Worm (Caenorhabditis elegans) whole organism, mixed stage, embryonic: ENCODE measurements around the gene srt-12.

Experiments used
- bed-3 ChIP-seq: fragments of 200-800 bp; sonication (Bioruptor generic); optimal IDR thresholded peaks from 3 replicates; lab custom pipeline; 2018; ENCODE audit warnings: mild to moderate bottlenecking, missing genetic modification characterization, moderate library complexity, missing compliant biosample characterization
- blmp-1 ChIP-seq: fragments of 150-350 bp; optimal IDR thresholded peaks from 2 replicates; lab custom pipeline; 2014; ENCODE audit warnings: missing biosample characterization, missing genetic modification characterization
- ceh-39 ChIP-seq: fragments of 150-350 bp; optimal IDR thresholded peaks from 2 replicates; lab custom pipeline; 2014; ENCODE audit warnings: missing biosample characterization, missing genetic modification characterization
- ceh-43 ChIP-seq: fragments of 200-800 bp; sonication (Bioruptor generic); optimal IDR thresholded peaks from 2 replicates; lab custom pipeline; 2018; ENCODE audit warnings: mild to moderate bottlenecking, missing genetic modification characterization, moderate library complexity, missing compliant biosample characterization
- ceh-83 ChIP-seq: fragments of 200-800 bp; sonication (Bioruptor generic); optimal IDR thresholded peaks from 2 replicates; lab custom pipeline; 2018; ENCODE audit warnings: mild to moderate bottlenecking, missing genetic modification characterization, missing compliant biosample characterization
- ces-1 ChIP-seq: fragments of 150-350 bp; optimal IDR thresholded peaks from 2 replicates; lab custom pipeline; 2014; ENCODE audit warnings: missing biosample characterization, missing genetic modification reagents, missing genetic modification characterization
- cnd-1 ChIP-seq: fragments of 200-800 bp; sonication (Bioruptor generic); optimal IDR thresholded peaks from 2 replicates; lab custom pipeline; 2018; ENCODE audit warnings: mild to moderate bottlenecking, missing genetic modification characterization, missing compliant biosample characterization
- drap-1 ChIP-seq: fragments of 200-800 bp; sonication (Bioruptor generic); optimal IDR thresholded peaks from 3 replicates; lab custom pipeline; 2018; ENCODE audit warnings: mild to moderate bottlenecking, missing genetic modification characterization, missing compliant biosample characterization
- elt-1 ChIP-seq: sonication (generic microtip); optimal IDR thresholded peaks from 2 replicates; lab custom pipeline; 2017; ENCODE audit warnings: missing genetic modification characterization, mild to moderate bottlenecking, missing compliant biosample characterization, antibody characterized with exemption, moderate library complexity, borderline replicate concordance; ENCODE audit not compliant: insufficient read depth
- flh-1 ChIP-seq: fragments of 200-800 bp; sonication (Bioruptor generic); optimal IDR thresholded peaks from 2 replicates; lab custom pipeline; 2018; ENCODE audit warnings: mild to moderate bottlenecking, missing genetic modification characterization, moderate library complexity, missing compliant biosample characterization
- ham-2 ChIP-seq: fragments of 200-800 bp; sonication (Bioruptor generic); optimal IDR thresholded peaks from 2 replicates; lab custom pipeline; 2018; ENCODE audit warnings: mild to moderate bottlenecking, missing genetic modification characterization, missing compliant biosample characterization
- hlh-1 ChIP-seq: fragments of 150-350 bp; optimal IDR thresholded peaks from 2 replicates; lab custom pipeline; 2014; ENCODE audit warnings: missing biosample characterization, missing genetic modification reagents, missing genetic modification characterization
- lin-13 ChIP-seq: fragments of 150-350 bp; optimal IDR thresholded peaks from 2 replicates; lab custom pipeline; 2014; ENCODE audit warnings: missing biosample characterization, missing genetic modification characterization
- lin-32 ChIP-seq: fragments of 200-800 bp; sonication (Bioruptor generic); optimal IDR thresholded peaks from 2 replicates; lab custom pipeline; 2018; ENCODE audit warnings: mild to moderate bottlenecking, missing genetic modification characterization, missing compliant biosample characterization
- lsy-2 ChIP-seq: fragments of 150-350 bp; optimal IDR thresholded peaks from 2 replicates; lab custom pipeline; 2014; ENCODE audit warnings: missing biosample characterization, missing genetic modification characterization
- mab-5 ChIP-seq: fragments of 150-350 bp; optimal IDR thresholded peaks from 2 replicates; lab custom pipeline; 2014; ENCODE audit warnings: missing biosample characterization, missing genetic modification characterization
- mep-1 ChIP-seq: fragments of 150-350 bp; optimal IDR thresholded peaks from 2 replicates; lab custom pipeline; 2017; ENCODE audit warnings: missing biosample characterization, missing genetic modification reagents, missing genetic modification characterization, inconsistent platforms
- mls-2 ChIP-seq: sonication (generic microtip); optimal IDR thresholded peaks from 2 replicates; lab custom pipeline; 2016; ENCODE audit warnings: mild to moderate bottlenecking, missing genetic modification characterization, moderate library complexity, missing compliant biosample characterization
- nhr-12 ChIP-seq: fragments of 150-350 bp; optimal IDR thresholded peaks from 2 replicates; lab custom pipeline; 2014; ENCODE audit warnings: missing biosample characterization, missing genetic modification characterization
- nhr-2 ChIP-seq: fragments of 150-350 bp; optimal IDR thresholded peaks from 2 replicates; lab custom pipeline; 2014; ENCODE audit warnings: missing biosample characterization, missing genetic modification characterization
- nhr-237 ChIP-seq: fragments of 150-350 bp; optimal IDR thresholded peaks from 2 replicates; lab custom pipeline; 2014; ENCODE audit warnings: missing biosample characterization, missing genetic modification characterization
- nhr-28 ChIP-seq: fragments of 150-350 bp; optimal IDR thresholded peaks from 2 replicates; lab custom pipeline; 2014; ENCODE audit warnings: missing biosample characterization, missing genetic modification characterization
- nhr-76 ChIP-seq: sonication (generic microtip); optimal IDR thresholded peaks from 2 replicates; lab custom pipeline; 2017; ENCODE audit warnings: missing biosample characterization, missing genetic modification characterization
- pha-4 ChIP-seq: fragments of 150-350 bp; optimal IDR thresholded peaks from 2 replicates; lab custom pipeline; 2018; ENCODE audit warnings: missing biosample characterization, missing genetic modification reagents, missing genetic modification characterization
- sem-2 ChIP-seq: fragments of 200-800 bp; sonication (Bioruptor generic); optimal IDR thresholded peaks from 2 replicates; lab custom pipeline; 2018; ENCODE audit warnings: mild to moderate bottlenecking, missing genetic modification characterization, missing compliant biosample characterization
- sptf-1 ChIP-seq: sonication (generic microtip); optimal IDR thresholded peaks from 2 replicates; lab custom pipeline; 2017; ENCODE audit warnings: mild to moderate bottlenecking, missing genetic modification characterization, moderate library complexity, missing compliant biosample characterization
- tbx-8 ChIP-seq: fragments of 200-800 bp; sonication (Bioruptor generic); optimal IDR thresholded peaks from 2 replicates; lab custom pipeline; 2018; ENCODE audit warnings: mild to moderate bottlenecking, missing genetic modification characterization, moderate library complexity, missing compliant biosample characterization
- unc-120 ChIP-seq: sonication (generic microtip); optimal IDR thresholded peaks from 2 replicates; lab custom pipeline; 2017; ENCODE audit warnings: missing genetic modification characterization, missing compliant biosample characterization; ENCODE audit not compliant: poor library complexity, severe bottlenecking
- unc-39 ChIP-seq: fragments of 150-350 bp; optimal IDR thresholded peaks from 2 replicates; lab custom pipeline; 2014; ENCODE audit warnings: missing biosample characterization, missing genetic modification characterization
- unc-62 ChIP-seq: fragments of 150-350 bp; optimal IDR thresholded peaks from 2 replicates; lab custom pipeline; 2014; ENCODE audit warnings: missing biosample characterization, missing genetic modification reagents, missing genetic modification characterization
- zip-8 ChIP-seq: fragments of 150-350 bp; optimal IDR thresholded peaks from 2 replicates; lab custom pipeline; 2014; ENCODE audit warnings: missing biosample characterization, missing genetic modification characterization
- ztf-11 ChIP-seq: fragments of 150-350 bp; optimal IDR thresholded peaks from 2 replicates; lab custom pipeline; 2014; ENCODE audit warnings: missing biosample characterization, missing genetic modification characterization

srt-12 gene

DNA sequence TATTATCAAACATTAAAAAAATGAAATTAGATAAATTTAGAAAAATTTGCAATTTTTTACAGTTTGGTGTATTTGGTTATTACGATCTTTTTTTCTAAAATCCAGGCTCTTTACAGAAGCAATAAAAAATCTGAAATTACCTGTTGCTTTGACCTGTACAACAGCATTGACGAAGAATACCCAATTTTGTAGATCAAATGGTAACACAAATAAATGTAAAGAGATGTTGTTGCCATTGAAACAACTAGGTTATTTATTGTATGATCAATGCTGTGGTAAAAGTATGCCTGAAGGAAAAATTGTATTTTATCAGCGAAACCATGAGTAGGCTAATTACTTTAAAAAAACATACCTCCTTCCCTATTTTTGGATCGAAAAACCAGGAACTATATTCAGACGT is 776 bp downstream of the srt-12 start:
- TF ChIP-seq nhr-237 (tag; lab: Kevin White, UChicago), result no peak

DNA sequence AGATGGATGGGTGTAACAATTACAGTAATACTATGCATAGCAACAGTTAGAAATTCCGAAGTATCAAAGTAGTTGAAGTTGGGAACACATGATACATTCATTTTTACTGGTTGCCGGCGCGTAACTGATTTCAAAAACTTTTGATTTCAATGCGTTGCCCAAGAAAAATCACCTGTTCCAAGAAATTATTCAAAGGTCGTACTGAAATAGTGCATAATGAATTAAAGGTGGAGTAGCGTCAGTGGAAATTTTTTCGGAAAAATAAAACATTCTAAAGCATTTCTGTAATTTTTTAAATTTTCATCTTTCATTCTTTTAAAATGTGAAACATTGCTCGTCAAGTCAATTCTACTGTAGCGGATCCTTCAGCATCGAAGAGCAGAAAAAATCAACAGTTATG is 2.0 kb downstream of the srt-12 start, which contains the start of gene srh-204:
TSS of gene srh-204 (minus strand) at position 101 of the 400 bp plus-strand sequence.
- TF ChIP-seq ham-2, result no peak
- no peak for TF ChIP-seq drap-1 (GFP tag; lab: Kevin White, UChicago)
- no peak for TF ChIP-seq sptf-1
- TF ChIP-seq ces-1 (GFP tag; lab: Kevin White, UChicago), result no peak
- no peak for TF ChIP-seq pha-4 (tag; lab: Kevin White, UChicago)
- TF ChIP-seq nhr-237 (tag; lab: Kevin White, UChicago), result no peak
- no peak for TF ChIP-seq ceh-39 (tag; lab: Kevin White, UChicago)
- TF ChIP-seq unc-62 (GFP tag; lab: Kevin White, UChicago), result no peak
- TF ChIP-seq flh-1, result no peak
- TF ChIP-seq zip-8 (tag; lab: Kevin White, UChicago), result no peak
- no peak for TF ChIP-seq lsy-2 (tag; lab: Kevin White, UChicago)
- no peak for TF ChIP-seq elt-1 (tag; lab: Kevin White, UChicago)
- no peak for TF ChIP-seq nhr-76 (tag; lab: Kevin White, UChicago)
- TF ChIP-seq nhr-2 (tag; lab: Kevin White, UChicago), result no peak
- no peak for TF ChIP-seq sem-2 (GFP tag; lab: Kevin White, UChicago)
- no peak for TF ChIP-seq tbx-8 (GFP tag; lab: Kevin White, UChicago)
- no peak for TF ChIP-seq bed-3 (GFP tag; lab: Kevin White, UChicago)
- TF ChIP-seq, all 35 proteins: peak for 0

DNA sequence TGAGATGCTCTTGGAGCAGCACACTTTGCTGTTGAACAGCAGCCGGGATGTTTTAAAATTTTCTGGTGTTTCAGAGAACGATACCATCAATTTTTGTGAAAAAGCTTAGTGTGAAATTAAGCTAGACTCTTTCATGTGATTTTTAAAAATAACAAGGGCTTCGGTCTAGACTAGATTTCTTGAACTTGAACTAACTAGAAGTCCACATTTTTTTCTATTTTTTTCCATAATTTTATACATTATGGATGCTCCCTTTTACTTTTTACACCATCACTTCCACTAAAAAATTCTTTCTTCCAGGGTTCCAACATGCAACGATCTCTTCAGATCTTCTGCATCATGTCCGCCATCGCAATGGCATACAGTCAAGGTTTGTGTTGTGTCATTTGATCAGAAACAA is 6.2 kb downstream of the srt-12 start, which contains the start of gene nlp-13:
TSS of gene nlp-13 (plus strand) at position 301 of the 400 bp plus-strand sequence.
- no peak for TF ChIP-seq zip-8 (tag; lab: Kevin White, UChicago)
- TF ChIP-seq elt-1 (tag; lab: Kevin White, UChicago), result no peak
- TF ChIP-seq nhr-28, result no peak
- TF ChIP-seq mab-5 (tag; lab: Kevin White, UChicago), result no peak
- no peak for TF ChIP-seq ceh-39 (tag; lab: Kevin White, UChicago)
- no peak for TF ChIP-seq mep-1 (tag; lab: Kevin White, UChicago)
- no peak for TF ChIP-seq pha-4 (tag; lab: Kevin White, UChicago)
- TF ChIP-seq mls-2, result no peak
- no peak for TF ChIP-seq sptf-1
- no peak for TF ChIP-seq nhr-2 (tag; lab: Kevin White, UChicago)
- no peak for TF ChIP-seq unc-120 (tag; lab: Kevin White, UChicago)
- no peak for TF ChIP-seq ceh-43
- TF ChIP-seq nhr-12, result no peak
- no peak for TF ChIP-seq ceh-83 (GFP tag; lab: Kevin White, UChicago)
- no peak for TF ChIP-seq hlh-1 (tag; lab: Kevin White, UChicago)

DNA sequence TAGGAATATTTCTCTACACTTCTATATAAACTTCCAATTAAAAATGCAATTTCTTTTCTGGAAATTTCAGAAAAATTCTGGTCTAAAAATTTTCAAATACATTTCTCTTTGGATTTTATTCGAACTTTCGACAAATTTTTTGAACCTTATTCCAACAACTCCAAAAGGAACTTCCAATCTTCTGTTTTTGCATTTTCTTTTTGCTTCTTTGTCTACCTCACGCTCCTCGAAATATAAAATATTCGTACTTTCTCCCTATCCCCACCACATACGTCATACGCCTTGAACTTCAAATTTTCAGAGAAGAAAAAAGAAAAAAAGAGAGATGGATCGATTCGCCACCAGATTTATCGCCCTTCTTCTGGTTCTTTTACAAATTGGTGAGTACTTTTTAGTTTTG is 23.0 kb downstream of the srt-12 start, which contains the start of gene nlp-9:
TSS of gene nlp-9 (plus strand) at position 301 of the 400 bp plus-strand sequence.
- TF ChIP-seq unc-120 (tag; lab: Kevin White, UChicago) (no peak), lsy-2 (tag; lab: Kevin White, UChicago) (no peak), unc-39 (tag; lab: Kevin White, UChicago) (no peak), lin-13 (tag; lab: Kevin White, UChicago) (no peak), drap-1 (GFP tag; lab: Kevin White, UChicago) (no peak), cnd-1 (tag; lab: Kevin White, UChicago) (no peak), nhr-2 (tag; lab: Kevin White, UChicago) (no peak), mls-2 (no peak), zip-8 (tag; lab: Kevin White, UChicago) (no peak), blmp-1 (no peak), ceh-39 (tag; lab: Kevin White, UChicago) (no peak), hlh-1 (tag; lab: Kevin White, UChicago) (no peak)

DNA sequence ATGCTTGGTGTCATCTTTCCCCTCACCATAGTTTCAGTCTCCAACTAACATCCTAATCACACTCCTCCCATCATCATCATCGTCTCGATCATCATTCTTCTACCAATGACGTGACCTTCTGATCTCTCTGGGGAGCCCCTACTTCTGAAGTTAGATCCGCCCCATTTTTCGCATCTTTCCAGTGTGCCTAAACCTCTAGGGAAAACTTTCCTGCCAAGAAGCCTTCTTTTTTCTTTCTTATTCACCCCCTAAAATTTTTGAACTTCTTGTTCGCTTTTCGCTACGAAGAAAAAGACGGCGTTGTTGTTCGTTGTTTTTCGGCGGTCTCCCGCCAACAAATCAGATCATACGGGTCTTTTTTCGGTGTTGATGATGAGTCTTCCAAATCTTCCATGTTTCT is 24.1 kb downstream of the srt-12 start:
- TF ChIP-seq bed-3 (GFP tag; lab: Kevin White, UChicago) (no peak), cnd-1 (tag; lab: Kevin White, UChicago) (no peak), elt-1 (tag; lab: Kevin White, UChicago) (no peak), ceh-83 (GFP tag; lab: Kevin White, UChicago) (no peak), lin-13 (tag; lab: Kevin White, UChicago) (no peak), lin-32 (GFP tag; lab: Kevin White, UChicago) (no peak), mab-5 (tag; lab: Kevin White, UChicago) (no peak), mep-1 (tag; lab: Kevin White, UChicago) (no peak), sem-2 (GFP tag; lab: Kevin White, UChicago) (no peak), ztf-11 (tag; lab: Kevin White, UChicago) (no peak), ceh-39 (tag; lab: Kevin White, UChicago) (no peak), lsy-2 (tag; lab: Kevin White, UChicago) (no peak), tbx-8 (GFP tag; lab: Kevin White, UChicago) (no peak), nhr-2 (tag; lab: Kevin White, UChicago) (no peak), nhr-12 (no peak), ham-2 (no peak)
